Fruit fly (Drosophila melanogaster) whole organism, embryonic: Measurements from ENCODE around the gene zf30C.
A peak's percentile ranks its signal among the peaks of the same experiment; 100 is the strongest.

Source experiments
- Ada2b ChIP-seq: fragments of 200-800 bp; sonication (Bioruptor generic); IDR thresholded peaks from 2 replicates; pipeline ENCODE4 v1.3.6; 2022; ENCODE audit warnings: missing biosample characterization, missing genetic modification characterization
- Bdp1 ChIP-seq: fragments of 200-800 bp; sonication (Bioruptor generic); optimal IDR thresholded peaks from 3 replicates; lab custom pipeline; 2016; ENCODE audit warnings: missing biosample characterization, missing genetic modification characterization
- Bgb ChIP-seq: fragments of 200-800 bp; sonication (Bioruptor generic); IDR thresholded peaks from 2 replicates; pipeline ENCODE4 v1.3.6; 2022; ENCODE audit warnings: missing biosample characterization, missing genetic modification characterization; ENCODE audit not compliant: partially characterized antibody
- CG10147 ChIP-seq: fragments of 200-800 bp; sonication (Bioruptor generic); optimal IDR thresholded peaks from 2 replicates; lab custom pipeline; 2019; ENCODE audit warnings: missing biosample characterization, mild to moderate bottlenecking, missing genetic modification characterization, moderate library complexity
- CG1024 ChIP-seq: fragments of 200-800 bp; sonication (Bioruptor generic); IDR thresholded peaks from 2 replicates; pipeline ENCODE4 v1.3.6; 2022; ENCODE audit warnings: missing biosample characterization, missing genetic modification characterization
- CG11504 ChIP-seq: fragments of 200-800 bp; sonication (Bioruptor generic); optimal IDR thresholded peaks from 3 replicates; lab custom pipeline; 2019; ENCODE audit warnings: missing biosample characterization, mild to moderate bottlenecking, missing genetic modification characterization, moderate library complexity
- CG12299 ChIP-seq: fragments of 200-800 bp; sonication (Bioruptor generic); optimal IDR thresholded peaks from 2 replicates; lab custom pipeline; 2018; ENCODE audit warnings: missing biosample characterization, mild to moderate bottlenecking, missing genetic modification characterization
- CG12769 ChIP-seq: fragments of 200-800 bp; sonication (Bioruptor generic); optimal IDR thresholded peaks from 2 replicates; lab custom pipeline; 2019; ENCODE audit warnings: missing biosample characterization, mild to moderate bottlenecking, missing genetic modification characterization, moderate library complexity
- CG13894 ChIP-seq: fragments of 200-800 bp; sonication (Bioruptor generic); optimal IDR thresholded peaks from 3 replicates; lab custom pipeline; 2018; ENCODE audit warnings: missing biosample characterization, mild to moderate bottlenecking, missing genetic modification characterization, moderate library complexity
- CG14050 ChIP-seq: fragments of 200-800 bp; sonication (Bioruptor generic); IDR thresholded peaks from 3 replicates; pipeline ENCODE4 v1.3.6; 2022; ENCODE audit warnings: missing biosample characterization, missing genetic modification characterization
- CG15601 ChIP-seq: fragments of 200-800 bp; sonication (Bioruptor generic); optimal IDR thresholded peaks from 3 replicates; lab custom pipeline; 2019; ENCODE audit warnings: missing biosample characterization, mild to moderate bottlenecking, missing genetic modification characterization, moderate library complexity
- CG17359 ChIP-seq: fragments of 200-800 bp; sonication (Bioruptor generic); optimal IDR thresholded peaks from 3 replicates; lab custom pipeline; 2018; ENCODE audit warnings: missing biosample characterization, mild to moderate bottlenecking, missing genetic modification characterization, moderate library complexity
- CG2202 ChIP-seq: fragments of 200-800 bp; sonication (Bioruptor generic); optimal IDR thresholded peaks from 2 replicates; lab custom pipeline; 2018; ENCODE audit warnings: missing biosample characterization, mild to moderate bottlenecking, missing genetic modification characterization
- CG4282 ChIP-seq: fragments of 200-800 bp; sonication (Bioruptor generic); optimal IDR thresholded peaks from 2 replicates; lab custom pipeline; 2016; ENCODE audit warnings: missing biosample characterization, missing genetic modification characterization
- CG5245 ChIP-seq: fragments of 200-800 bp; sonication (Bioruptor generic); optimal IDR thresholded peaks from 3 replicates; lab custom pipeline; 2016; ENCODE audit warnings: missing biosample characterization, missing genetic modification characterization
- CG5953 ChIP-seq: fragments of 200-800 bp; sonication (Bioruptor generic); IDR thresholded peaks from 2 replicates; pipeline ENCODE4 v1.3.6; 2022; ENCODE audit warnings: missing biosample characterization, missing genetic modification characterization
- CG6689 ChIP-seq: fragments of 200-800 bp; sonication (Bioruptor generic); IDR thresholded peaks from 2 replicates; pipeline ENCODE4 v1.3.6; 2022; ENCODE audit warnings: missing biosample characterization, missing genetic modification characterization
- CG6765 ChIP-seq: fragments of 200-800 bp; sonication (Bioruptor generic); optimal IDR thresholded peaks from 3 replicates; lab custom pipeline; 2017; ENCODE audit warnings: missing biosample characterization, mild to moderate bottlenecking, missing genetic modification characterization
- CG9932 ChIP-seq: fragments of 200-800 bp; sonication (Bioruptor generic); IDR thresholded peaks from 2 replicates; pipeline ENCODE4 v1.3.6; 2022; ENCODE audit warnings: missing biosample characterization, missing genetic modification characterization
- Dad ChIP-seq: fragments of 200-800 bp; sonication (Bioruptor generic); optimal IDR thresholded peaks from 3 replicates; lab custom pipeline; 2016; ENCODE audit warnings: missing biosample characterization, missing genetic modification characterization
- Doc2 ChIP-seq: fragments of 200-800 bp; sonication (Bioruptor generic); IDR thresholded peaks from 2 replicates; pipeline ENCODE4 v1.3.6; 2022; ENCODE audit warnings: missing biosample characterization, missing genetic modification characterization
- Ets65A ChIP-seq: fragments of 200-800 bp; sonication (Bioruptor generic); peaks from one replicate; lab custom pipeline; 2016; ENCODE audit warnings: missing biosample characterization, missing genetic modification characterization
- Ets97D ChIP-seq: fragments of 200-800 bp; sonication (Bioruptor generic); optimal IDR thresholded peaks from 3 replicates; lab custom pipeline; 2016; ENCODE audit warnings: missing biosample characterization, missing genetic modification characterization
- Hand ChIP-seq: fragments of 200-800 bp; sonication (Bioruptor generic); optimal IDR thresholded peaks from 2 replicates; lab custom pipeline; 2017; ENCODE audit warnings: mild to moderate bottlenecking, missing biosample characterization, missing genetic modification reagents, missing genetic modification characterization
- HmgZ ChIP-seq: fragments of 200-800 bp; sonication (Bioruptor generic); optimal IDR thresholded peaks from 2 replicates; lab custom pipeline; 2018; ENCODE audit warnings: missing biosample characterization, mild to moderate bottlenecking, missing genetic modification characterization
- Lim3 ChIP-seq: fragments of 200-800 bp; sonication (Bioruptor generic); IDR thresholded peaks from 2 replicates; pipeline ENCODE4 v1.3.6; 2022; ENCODE audit warnings: missing biosample characterization, missing genetic modification characterization
- Mad ChIP-seq: fragments of 200-800 bp; sonication (Bioruptor generic); optimal IDR thresholded peaks from 2 replicates; lab custom pipeline; 2016; ENCODE audit warnings: missing biosample characterization, missing genetic modification characterization
- NC2α ChIP-seq: fragments of 200-800 bp; sonication (Bioruptor generic); optimal IDR thresholded peaks from 2 replicates; lab custom pipeline; 2016; ENCODE audit warnings: missing biosample characterization, missing genetic modification characterization
- Side ChIP-seq: fragments of 200-800 bp; sonication (Bioruptor generic); optimal IDR thresholded peaks from 2 replicates; lab custom pipeline; 2016; ENCODE audit warnings: missing biosample characterization, missing genetic modification characterization
- Sry-δ ChIP-seq: fragments of 200-800 bp; sonication (Bioruptor generic); optimal IDR thresholded peaks from 2 replicates; lab custom pipeline; 2016; ENCODE audit warnings: missing biosample characterization, missing genetic modification characterization
- al ChIP-seq: fragments of 200-800 bp; sonication (Bioruptor generic); IDR thresholded peaks from 2 replicates; pipeline ENCODE4 v1.3.6; 2022; ENCODE audit warnings: missing biosample characterization, missing genetic modification characterization
- amos ChIP-seq: fragments of 200-800 bp; sonication (Bioruptor generic); IDR thresholded peaks from 2 replicates; pipeline ENCODE4 v1.3.6; 2022; ENCODE audit warnings: missing biosample characterization, missing genetic modification characterization; ENCODE audit not compliant: partially characterized antibody
- ase ChIP-seq: fragments of 200-800 bp; sonication (Bioruptor generic); IDR thresholded peaks from 3 replicates; pipeline ENCODE4 v1.3.6; 2022; ENCODE audit warnings: missing biosample characterization, missing genetic modification characterization
- caup ChIP-seq: fragments of 200-800 bp; sonication (Bioruptor generic); optimal IDR thresholded peaks from 3 replicates; lab custom pipeline; 2017; ENCODE audit warnings: missing biosample characterization, mild to moderate bottlenecking, missing genetic modification characterization, moderate library complexity; ENCODE audit not compliant: severe bottlenecking
- gce ChIP-seq: fragments of 200-800 bp; sonication (Bioruptor generic); IDR thresholded peaks from 3 replicates; pipeline ENCODE4 v1.3.6; 2022; ENCODE audit warnings: missing biosample characterization, missing genetic modification characterization
- klu ChIP-seq: fragments of 200-800 bp; sonication (Bioruptor generic); IDR thresholded peaks from 2 replicates; pipeline ENCODE4 v1.3.6; 2022; ENCODE audit warnings: missing biosample characterization, missing genetic modification characterization
- lab ChIP-seq: fragments of 200-800 bp; sonication (Bioruptor generic); optimal IDR thresholded peaks from 3 replicates; lab custom pipeline; 2017; ENCODE audit warnings: missing biosample characterization, missing genetic modification characterization, mild to moderate bottlenecking, moderate library complexity, missing genetic modification reagents
- nau ChIP-seq: fragments of 200-800 bp; sonication (Bioruptor generic); optimal IDR thresholded peaks from 3 replicates; lab custom pipeline; 2017; ENCODE audit warnings: missing biosample characterization, mild to moderate bottlenecking, missing genetic modification characterization, missing genetic modification reagents
- nom ChIP-seq: fragments of 200-800 bp; sonication (Bioruptor generic); optimal IDR thresholded peaks from 2 replicates; lab custom pipeline; 2017; ENCODE audit warnings: missing biosample characterization, missing genetic modification characterization, mild to moderate bottlenecking, moderate library complexity, missing genetic modification reagents
- otp ChIP-seq: fragments of 200-800 bp; sonication (Bioruptor generic); IDR thresholded peaks from 3 replicates; pipeline ENCODE4, ENCODE4 v1.3.6; 2022; ENCODE audit warnings: missing biosample characterization, missing genetic modification characterization
- phol ChIP-seq: fragments of 200-800 bp; sonication (Bioruptor generic); optimal IDR thresholded peaks from 3 replicates; lab custom pipeline; 2018; ENCODE audit warnings: missing biosample characterization, mild to moderate bottlenecking, missing genetic modification characterization, moderate library complexity
- slp2 ChIP-seq: fragments of 200-800 bp; sonication (Bioruptor generic); optimal IDR thresholded peaks from 2 replicates; lab custom pipeline; 2016; ENCODE audit warnings: missing biosample characterization, missing genetic modification characterization
- so ChIP-seq: fragments of 200-800 bp; sonication (Bioruptor generic); IDR thresholded peaks from 3 replicates; pipeline ENCODE4 v1.3.6; 2022; ENCODE audit warnings: missing biosample characterization, missing genetic modification characterization
- sr ChIP-seq: fragments of 200-800 bp; sonication (Bioruptor generic); IDR thresholded peaks from 3 replicates; pipeline ENCODE4 v1.3.6; 2022; ENCODE audit warnings: missing biosample characterization, missing genetic modification characterization
- stwl ChIP-seq: fragments of 200-800 bp; sonication (Bioruptor generic); optimal IDR thresholded peaks from 3 replicates; lab custom pipeline; 2018; ENCODE audit warnings: missing biosample characterization, mild to moderate bottlenecking, missing genetic modification characterization, moderate library complexity
- ttk ChIP-seq: fragments of 200-800 bp; sonication (Bioruptor generic); IDR thresholded peaks from 2 replicates; pipeline ENCODE4 v2.1.2; 2022; ENCODE audit warnings: missing biosample characterization, missing genetic modification characterization
- tup ChIP-seq: fragments of 200-800 bp; sonication (Bioruptor generic); optimal IDR thresholded peaks from 2 replicates; lab custom pipeline; 2016; ENCODE audit warnings: missing biosample characterization, mild to moderate bottlenecking, missing genetic modification characterization, moderate library complexity
- unpg ChIP-seq: fragments of 200-800 bp; sonication (Bioruptor generic); optimal IDR thresholded peaks from 3 replicates; lab custom pipeline; 2018; ENCODE audit warnings: missing biosample characterization, mild to moderate bottlenecking, missing genetic modification characterization, moderate library complexity
- wdn ChIP-seq: fragments of 200-800 bp; sonication (Bioruptor generic); IDR thresholded peaks from 2 replicates; pipeline ENCODE4 v1.3.6; 2022; ENCODE audit warnings: missing biosample characterization, missing genetic modification characterization
- z ChIP-seq: fragments of 200-800 bp; sonication (Bioruptor generic); IDR thresholded peaks from 3 replicates; pipeline ENCODE4 v1.3.6; 2022; ENCODE audit warnings: missing biosample characterization, missing genetic modification characterization
- zen ChIP-seq: fragments of 200-800 bp; sonication (Bioruptor generic); optimal IDR thresholded peaks from 3 replicates; lab custom pipeline; 2018; ENCODE audit warnings: missing biosample characterization, mild to moderate bottlenecking, missing genetic modification characterization, moderate library complexity

The zf30C gene

DNA sequence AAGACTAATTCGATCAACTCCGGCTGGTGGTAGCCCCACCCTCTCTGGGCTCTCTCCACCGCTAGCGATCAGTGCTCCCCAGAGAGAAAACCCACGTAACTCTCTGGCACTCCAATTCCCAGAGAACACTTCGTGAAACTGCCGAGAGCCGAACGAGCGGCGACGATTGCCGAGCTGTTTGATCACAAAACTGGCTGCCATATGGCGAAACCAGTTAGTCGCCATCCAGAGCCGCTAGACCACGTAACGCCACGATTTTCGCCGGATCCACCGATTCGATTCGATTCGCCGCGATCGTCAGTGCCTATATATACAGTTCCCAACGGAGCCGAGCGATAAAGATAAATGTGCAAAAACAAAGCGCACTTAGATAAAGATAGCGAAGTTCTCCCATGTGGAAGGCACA, 24.0 kb downstream of the zf30C start, which contains the start of gene IP3K1 (continued):
- TF ChIP-seq Ets65A (GFP tag; lab: Kevin White, UChicago), result no peak
- no peak for TF ChIP-seq CG5245
- TF ChIP-seq ase (GFP tag; lab: Robert Waterston, UW), result peak; percentile 48; the same call in 2 of the 3 replicates
- no peak for TF ChIP-seq CG14050 (GFP tag; lab: Robert Waterston, UW)
- TF ChIP-seq CG4282 (GFP tag; lab: Kevin White, UChicago), result no peak
- TF ChIP-seq NC2α (GFP tag; lab: Kevin White, UChicago), result peak; percentile 28
- TF ChIP-seq CG6765 (GFP tag; lab: Kevin White, UChicago), result peak; percentile 31
- TF ChIP-seq Ets97D (GFP tag; lab: Kevin White, UChicago), result no peak
- TF ChIP-seq lab (GFP tag; lab: Kevin White, UChicago), result peak; percentile 81
- peak; percentile 25 for TF ChIP-seq CG12299 (tag; lab: Kevin White, UChicago)
- peak; percentile 20 for TF ChIP-seq CG10147 (GFP tag; lab: Kevin White, UChicago)
- 0 out of 3 replicates have a peak, but pooled peaks have one; percentile 40 for TF ChIP-seq z (GFP tag; lab: Robert Waterston, UW)
- TF ChIP-seq CG1024 (GFP tag; lab: Robert Waterston, UW), result peak; percentile 3; the same call in 1 of the 2 replicates
- TF ChIP-seq unpg, result peak; percentile 36
- TF ChIP-seq HmgZ (tag; lab: Kevin White, UChicago), result peak; percentile 73
- no peak for TF ChIP-seq tup (GFP tag; lab: Kevin White, UChicago)
- no peak for TF ChIP-seq phol (tag; lab: Kevin White, UChicago)
- TF ChIP-seq stwl, result peak; percentile 1
- TF ChIP-seq nau (GFP tag; lab: Kevin White, UChicago), result peak; percentile 52
- no peak for TF ChIP-seq CG2202 (tag; lab: Kevin White, UChicago)
- TF ChIP-seq sr, result peak; percentile 72; the same call in 2 of the 3 replicates
- TF ChIP-seq CG12769 (tag; lab: Kevin White, UChicago), result peak; percentile 99
- peak; percentile 42; the same call in 1 of the 2 replicates for TF ChIP-seq CG9932 (GFP tag; lab: Robert Waterston, UW)
- no peak for TF ChIP-seq CG11504 (tag; lab: Kevin White, UChicago)
- no peak for TF ChIP-seq slp2 (GFP tag; lab: Kevin White, UChicago)
- no peak for TF ChIP-seq zen (tag; lab: Kevin White, UChicago)
- peak; percentile 71; the same call in 1 of the 2 replicates for TF ChIP-seq Bgb (GFP tag; lab: Robert Waterston, UW)
- no peak for TF ChIP-seq Sry-δ (GFP tag; lab: Kevin White, UChicago)
- peak; percentile 58 for TF ChIP-seq caup (GFP tag; lab: Kevin White, UChicago)
- TF ChIP-seq so (GFP tag; lab: Robert Waterston, UW), result peak; percentile 66; the same call in 2 of the 3 replicates
- no peak for TF ChIP-seq Bdp1 (GFP tag; lab: Kevin White, UChicago)
- peak; percentile 57; the same call in 1 of the 2 replicates for TF ChIP-seq CG5953
- TF ChIP-seq Mad (GFP tag; lab: Kevin White, UChicago), result no peak
- TF ChIP-seq Lim3 (GFP tag; lab: Robert Waterston, UW), result no peak
- peak; percentile 29; the same call in 1 of the 2 replicates for TF ChIP-seq ttk (GFP tag; lab: Robert Waterston, UW)
- TF ChIP-seq al (GFP tag; lab: Robert Waterston, UW), result no peak
- TF ChIP-seq CG6689, result no peak
- no peak for TF ChIP-seq klu
- no peak for TF ChIP-seq wdn (GFP tag; lab: Robert Waterston, UW)
- TF ChIP-seq Ada2b (GFP tag; lab: Robert Waterston, UW), result peak; percentile 39; the same call in 1 of the 2 replicates
- TF ChIP-seq nom (GFP tag; lab: Kevin White, UChicago), result peak; percentile 85
- TF ChIP-seq amos, result peak; percentile 51; the same call in 1 of the 2 replicates
- peak; percentile 26 for TF ChIP-seq CG17359 (tag; lab: Kevin White, UChicago)
- no peak; the same call in 2 of the 3 replicates for TF ChIP-seq gce (GFP tag; lab: Robert Waterston, UW)
- TF ChIP-seq Doc2, result no peak
- peak; percentile 28 for TF ChIP-seq Side (GFP tag; lab: Kevin White, UChicago)
- TF ChIP-seq CG15601 (tag; lab: Kevin White, UChicago), result peak; percentile 39
- TF ChIP-seq otp (GFP tag; lab: Robert Waterston, UW), result peak; percentile 57; the same call in 1 of the 3 replicates
- peak; percentile 61 for TF ChIP-seq Hand (GFP tag; lab: Kevin White, UChicago)
- peak; percentile 26 for TF ChIP-seq Dad (GFP tag; lab: Kevin White, UChicago)
- peak; percentile 92 for TF ChIP-seq CG13894 (tag; lab: Kevin White, UChicago)
